Worm (Caenorhabditis elegans) whole organism, late embryonic: ENCODE data around the gene C16D2.3.

Experiments used
- Y22D7AL.16 ChIP-seq: sonication (generic microtip); optimal IDR thresholded peaks from 2 replicates; lab custom pipeline; 2016; ENCODE audit warnings: missing genetic modification characterization, missing compliant biosample characterization
- ceh-18 ChIP-seq: sonication (generic microtip); optimal IDR thresholded peaks from 2 replicates; lab custom pipeline; 2016; ENCODE audit warnings: missing genetic modification characterization, missing compliant biosample characterization
- ceh-2 ChIP-seq: sonication (generic microtip); optimal IDR thresholded peaks from 2 replicates; lab custom pipeline; 2016; ENCODE audit warnings: missing genotype, missing genetic modification characterization, missing compliant biosample characterization
- ceh-31 ChIP-seq: sonication (generic microtip); optimal IDR thresholded peaks from 2 replicates; lab custom pipeline; 2016; ENCODE audit warnings: missing genetic modification characterization, missing compliant biosample characterization
- ceh-34 ChIP-seq: sonication (generic microtip); optimal IDR thresholded peaks from 2 replicates; lab custom pipeline; 2016; ENCODE audit warnings: mild to moderate bottlenecking, missing genetic modification characterization, missing compliant biosample characterization
- elt-2 ChIP-seq: sonication (generic microtip); optimal IDR thresholded peaks from 2 replicates; lab custom pipeline; 2016; ENCODE audit warnings: missing genetic modification reagents, missing genetic modification characterization, missing compliant biosample characterization
- hlh-13 ChIP-seq: fragments of 200-800 bp; sonication (Bioruptor generic); optimal IDR thresholded peaks from 2 replicates; lab custom pipeline; 2018; ENCODE audit warnings: mild to moderate bottlenecking, missing genetic modification characterization, missing compliant biosample characterization
- hlh-6 ChIP-seq: sonication (generic microtip); optimal IDR thresholded peaks from 2 replicates; lab custom pipeline; 2016; ENCODE audit warnings: missing genotype, missing genetic modification characterization, missing compliant biosample characterization
- pat-9 ChIP-seq: fragments of 200-800 bp; sonication (Bioruptor generic); optimal IDR thresholded peaks from 2 replicates; lab custom pipeline; 2018; ENCODE audit warnings: mild to moderate bottlenecking, missing genetic modification characterization, moderate library complexity, missing compliant biosample characterization
- pqm-1 ChIP-seq: sonication (generic microtip); optimal IDR thresholded peaks from 2 replicates; lab custom pipeline; 2016; ENCODE audit warnings: missing genetic modification characterization, missing compliant biosample characterization
- pros-1 ChIP-seq: fragments of 150-350 bp; optimal IDR thresholded peaks from 2 replicates; lab custom pipeline; 2014; ENCODE audit warnings: missing biosample characterization, missing genetic modification reagents, missing genetic modification characterization
- unc-42 ChIP-seq: sonication (generic microtip); optimal IDR thresholded peaks from 2 replicates; lab custom pipeline; 2016; ENCODE audit warnings: missing genotype, missing genetic modification characterization, missing compliant biosample characterization
- zip-5 ChIP-seq: sonication (generic microtip); optimal IDR thresholded peaks from 2 replicates; lab custom pipeline; 2016; ENCODE audit warnings: missing genetic modification characterization, missing compliant biosample characterization

The C16D2.3 gene

ce11 chrII:9181155-9181554, 43.3 kb downstream of the C16D2.3 start:
- TF ChIP-seq elt-2: peak; percentile 62
- no peak for TF ChIP-seq pqm-1
- no peak for TF ChIP-seq pros-1

ce11 chrII:9185915-9186314, 48.0 kb downstream of the C16D2.3 start:
- TF ChIP-seq ceh-2 (no peak), hlh-6 (tag; lab: Kevin White, UChicago) (no peak), elt-2 (no peak), Y22D7AL.16 (tag; lab: Kevin White, UChicago) (no peak), ceh-31 (tag; lab: Kevin White, UChicago) (no peak), ceh-34 (no peak), unc-42 (no peak), ceh-18 (tag; lab: Kevin White, UChicago) (no peak), pat-9 (tag; lab: Kevin White, UChicago) (no peak), zip-5 (tag; lab: Kevin White, UChicago) (no peak), hlh-13 (GFP tag; lab: Kevin White, UChicago) (no peak)
